Worm (Caenorhabditis elegans) whole organism, early embryonic: ENCODE data around the gene C31B8.7.

Experiments used
- B0310.2 ChIP-seq: sonication (generic microtip); optimal IDR thresholded peaks from 2 replicates; lab custom pipeline; 2016; ENCODE audit warnings: mild to moderate bottlenecking, missing genetic modification characterization, missing compliant biosample characterization
- F13C5.2 ChIP-seq: sonication (generic microtip); optimal IDR thresholded peaks from 2 replicates; lab custom pipeline; 2017; ENCODE audit warnings: mild to moderate bottlenecking, missing genetic modification characterization, inconsistent platforms, missing compliant biosample characterization
- aly-1 ChIP-seq: sonication (generic microtip); optimal IDR thresholded peaks from 2 replicates; lab custom pipeline; 2016; ENCODE audit warnings: missing genetic modification characterization, missing compliant biosample characterization
- ama-1 ChIP-seq: fragments of 150-350 bp; optimal IDR thresholded peaks from 2 replicates; lab custom pipeline; 2014
- ceh-36 ChIP-seq: sonication (generic microtip); optimal IDR thresholded peaks from 2 replicates; lab custom pipeline; 2016; ENCODE audit warnings: missing genetic modification characterization, inconsistent platforms, missing compliant biosample characterization
- ets-7 ChIP-seq: sonication (generic microtip); optimal IDR thresholded peaks from 2 replicates; lab custom pipeline; 2016; ENCODE audit warnings: missing genotype, missing genetic modification characterization, missing compliant biosample characterization
- hmbx-1 ChIP-seq: sonication (generic microtip); optimal IDR thresholded peaks from 2 replicates; lab custom pipeline; 2016; ENCODE audit warnings: mild to moderate bottlenecking, missing genetic modification characterization, missing compliant biosample characterization
- hmg-4 ChIP-seq: fragments of 200-800 bp; sonication (Bioruptor generic); optimal IDR thresholded peaks from 2 replicates; lab custom pipeline; 2018; ENCODE audit warnings: mild to moderate bottlenecking, missing genetic modification characterization, missing compliant biosample characterization
- hnd-1 ChIP-seq: sonication (generic microtip); optimal IDR thresholded peaks from 2 replicates; lab custom pipeline; 2016; ENCODE audit warnings: missing genetic modification characterization, missing compliant biosample characterization
- pes-1 ChIP-seq: fragments of 200-800 bp; sonication (Bioruptor generic); IDR thresholded peaks from 2 replicates; pipeline ENCODE4 v1.3.6; 2022; ENCODE audit warnings: missing genetic modification reagents, missing genetic modification characterization, missing compliant biosample characterization
- scrt-1 ChIP-seq: fragments of 200-800 bp; sonication (Bioruptor generic); IDR thresholded peaks from 2 replicates; pipeline ENCODE4 v1.3.6; 2022; ENCODE audit warnings: missing genetic modification characterization, missing compliant biosample characterization
- sea-1 ChIP-seq: fragments of 200-800 bp; sonication (Bioruptor generic); conservative IDR thresholded peaks from 2 replicates; pipeline ENCODE4 v1.3.6; 2022; ENCODE audit warnings: missing genetic modification characterization, missing compliant biosample characterization
- tbx-11 ChIP-seq: fragments of 200-800 bp; sonication (Bioruptor generic); IDR thresholded peaks from 2 replicates; pipeline ENCODE4 v1.3.6; 2022; ENCODE audit warnings: missing genetic modification characterization, missing compliant biosample characterization
- tra-4 ChIP-seq: sonication (generic microtip); optimal IDR thresholded peaks from 2 replicates; lab custom pipeline; 2017; ENCODE audit warnings: missing genetic modification characterization, missing compliant biosample characterization

ce11 chrV:2871754-2872504 is 31.2 kb downstream of the C31B8.7 start:
- TF ChIP-seq ama-1 (lab: Kevin White, UChicago) (no peak), tra-4 (tag; lab: Kevin White, UChicago) (no peak), B0310.2 (tag; lab: Kevin White, UChicago) (no peak), ceh-36 (no peak), hmbx-1 (tag; lab: Kevin White, UChicago) (no peak), scrt-1 (GFP tag; lab: Robert Waterston, UW) (no peak), hmg-4 (GFP tag; lab: Kevin White, UChicago) (no peak), sea-1 (GFP tag; lab: Robert Waterston, UW) (no peak), hnd-1 (no peak), F13C5.2 (tag; lab: Kevin White, UChicago) (no peak), aly-1 (tag; lab: Kevin White, UChicago) (no peak), ets-7 (tag; lab: Kevin White, UChicago) (no peak), pes-1 (GFP tag; lab: Robert Waterston, UW) (no peak), tbx-11 (GFP tag; lab: Robert Waterston, UW) (no peak)
